Fruit fly (Drosophila melanogaster) whole organism, prepupa: ENCODE data around the gene CG7968.

ENCODE experiments used
- CG16779 ChIP-seq: fragments of 200-800 bp; sonication (Bioruptor generic); optimal IDR thresholded peaks from 3 replicates; lab custom pipeline; 2017; ENCODE audit warnings: missing biosample characterization, mild to moderate bottlenecking, missing genetic modification characterization
- CG31627 ChIP-seq: fragments of 200-800 bp; sonication (Bioruptor generic); optimal IDR thresholded peaks from 3 replicates; lab custom pipeline; 2016; ENCODE audit warnings: missing biosample characterization, missing genetic modification characterization
- CG6854 ChIP-seq: fragments of 200-800 bp; sonication (Bioruptor generic); optimal IDR thresholded peaks from 2 replicates; lab custom pipeline; 2017; ENCODE audit warnings: missing biosample characterization, mild to moderate bottlenecking, missing genetic modification characterization
- CG9139 ChIP-seq: fragments of 200-800 bp; sonication (Bioruptor generic); optimal IDR thresholded peaks from 3 replicates; lab custom pipeline; 2017; ENCODE audit warnings: missing biosample characterization, mild to moderate bottlenecking, missing genetic modification characterization
- Eip75B ChIP-seq: fragments of 200-800 bp; sonication (Bioruptor generic); optimal IDR thresholded peaks from 3 replicates; lab custom pipeline; 2016; ENCODE audit warnings: missing biosample characterization, missing genetic modification characterization
- OdsH ChIP-seq: fragments of 200-800 bp; sonication (Bioruptor generic); optimal IDR thresholded peaks from 3 replicates; lab custom pipeline; 2016; ENCODE audit warnings: missing biosample characterization, missing genetic modification characterization
- fkh ChIP-seq: fragments of 200-800 bp; sonication (Bioruptor generic); optimal IDR thresholded peaks from 3 replicates; lab custom pipeline; 2017; ENCODE audit warnings: missing biosample characterization, mild to moderate bottlenecking, missing genetic modification characterization, moderate library complexity

DNA sequence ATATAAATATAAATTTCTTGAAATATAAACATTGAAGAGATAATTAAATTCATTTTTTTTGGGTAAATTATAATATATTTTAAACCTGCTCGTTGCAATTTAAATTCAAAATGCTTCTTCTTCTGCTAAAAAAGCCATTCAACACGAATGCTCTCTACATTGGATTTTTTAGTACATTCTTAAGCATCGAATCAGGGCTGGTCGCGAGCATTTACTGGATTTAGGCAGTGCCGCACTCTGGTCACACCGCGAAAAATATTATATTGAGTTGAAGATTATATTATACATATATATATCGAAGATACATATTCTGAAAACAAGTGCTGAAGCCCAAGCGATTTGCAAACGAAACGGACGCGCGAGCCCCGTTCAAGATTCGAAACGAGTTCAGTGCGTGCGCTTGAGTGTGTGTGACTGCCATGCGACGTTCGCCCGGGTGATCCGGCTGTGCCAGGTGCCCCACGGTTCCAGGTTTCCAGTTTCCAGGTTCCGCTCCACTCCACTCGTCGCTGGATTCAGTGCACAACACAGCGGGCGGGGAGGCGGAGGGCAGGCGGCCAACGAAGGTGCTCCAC, 35.5 kb upstream of the CG7968 start, which contains the start of gene Sos:
- TF ChIP-seq CG9139 (GFP tag; lab: Kevin White, UChicago) = no peak
- TF ChIP-seq OdsH = no peak
- TF ChIP-seq CG6854 = no peak
- no peak for TF ChIP-seq CG16779 (tag; lab: Kevin White, UChicago)
- no peak for TF ChIP-seq CG31627 (GFP tag; lab: Kevin White, UChicago)
- no peak for TF ChIP-seq Eip75B (GFP tag; lab: Kevin White, UChicago)
- TF ChIP-seq fkh = no peak
